Worm (Caenorhabditis elegans): ENCODE results near the gene F18A11.2.
A peak's percentile ranks its signal among the peaks of the same experiment; 100 is the strongest.

The F18A11.2 gene

ce11 chrII:13029290-13030050 is 2.0 kb upstream of the F18A11.2 start (continued):
- TF ChIP-seq F26F4.8 (GFP tag; conservative IDR thresholded peaks at IDR 0.05) (no peak), hif-1 (tag; optimal IDR thresholded peaks at IDR 0.05) (no peak), mxl-2 (GFP tag; conservative IDR thresholded peaks at IDR 0.05) (no peak), zfp-2 (tag; optimal IDR thresholded peaks at IDR 0.05) (no peak)

- TF ChIP-seq F44E2.7 (GFP tag; IDR thresholded peaks at IDR 0.05) (no peak), zip-11 (GFP tag; IDR thresholded peaks at IDR 0.05) (no peak), spr-3 (GFP tag; optimal IDR thresholded peaks at IDR 0.05) (no peak), ama-1 (optimal IDR thresholded peaks at IDR 0.05) (no peak), D1046.2 (GFP tag; IDR thresholded peaks at IDR 0.05) (no peak), rbr-2 (tag; optimal IDR thresholded peaks at IDR 0.05) (no peak), pqm-1 (tag; optimal IDR thresholded peaks at IDR 0.05) (no peak), arid-1 (GFP tag; conservative IDR thresholded peaks at IDR 0.05) (no peak), mes-2 (tag; optimal IDR thresholded peaks at IDR 0.05; ENCODE audit: poor library complexity, severe bottlenecking) (peak; percentile 5), egl-43 (GFP tag; IDR thresholded peaks at IDR 0.05) (0 out of 2 replicates have a peak, but pooled peaks have one; percentile 20), F10B5.3 (tag; optimal IDR thresholded peaks at IDR 0.05) (no peak), set-16 (GFP tag; IDR thresholded peaks at IDR 0.05) (peak; percentile 30; the same call in 1 of the 2 replicates), zag-1 (tag; optimal IDR thresholded peaks at IDR 0.05) (no peak)
Observed at ce11 chrII:13030051-13030437, 1.5 kb upstream of the F18A11.2 start.

- TF ChIP-seq mes-2 (tag; optimal IDR thresholded peaks at IDR 0.05; ENCODE audit: poor library complexity, severe bottlenecking) (peak; percentile 29), tra-1 (GFP tag; IDR thresholded peaks at IDR 0.05) (no peak), mxl-3 (GFP tag; optimal IDR thresholded peaks at IDR 0.05) (peak; percentile 83), hlh-30 (tag; optimal IDR thresholded peaks at IDR 0.05; ENCODE audit: insufficient read depth) (peak; percentile 57), daf-16 (GFP tag; optimal IDR thresholded peaks at IDR 0.05) (no peak), daf-16 (tag; optimal IDR thresholded peaks at IDR 0.05) (peak; percentile 3), hif-1 (tag; optimal IDR thresholded peaks at IDR 0.05) (peak in 1 of 2 experiments; percentile 49), ceh-62 (tag; optimal IDR thresholded peaks at IDR 0.05) (no peak), unc-62 (GFP tag; optimal IDR thresholded peaks at IDR 0.05 in 1 of 2) (peak in 1 of 2 experiments; percentile 21), unc-62 (tag; optimal IDR thresholded peaks at IDR 0.05) (no peak), lin-38 (GFP tag; IDR thresholded peaks at IDR 0.05) (peak; percentile 27; the same call in 1 of the 2 replicates), hlh-11 (tag; optimal IDR thresholded peaks at IDR 0.05) (peak; percentile 75), dve-1 (tag; optimal IDR thresholded peaks at IDR 0.05; ENCODE audit: insufficient read depth) (peak; percentile 67), ztf-11 (tag; optimal IDR thresholded peaks at IDR 0.05) (no peak), lir-3 (tag; optimal IDR thresholded peaks at IDR 0.05) (no peak), nhr-48 (tag; optimal IDR thresholded peaks at IDR 0.05) (peak; percentile 69), dpl-1 (GFP tag; optimal IDR thresholded peaks at IDR 0.05) (peak; percentile 40), hmg-1.1 (GFP tag; IDR thresholded peaks at IDR 0.05) (peak; percentile 35; the same call in 1 of the 2 replicates), nhr-6 (tag; optimal IDR thresholded peaks at IDR 0.05) (peak; percentile 40), nhr-28 (tag; optimal IDR thresholded peaks at IDR 0.05) (peak; percentile 66), aha-1 (tag) (peak; percentile 16), ceh-32 (tag; optimal IDR thresholded peaks at IDR 0.05; ENCODE audit: poor library complexity) (no peak), mep-1 (tag; optimal IDR thresholded peaks at IDR 0.05) (peak; percentile 75), Y48G9A.11 (GFP tag; IDR thresholded peaks at IDR 0.05) (no peak), egl-43 (GFP tag; IDR thresholded peaks at IDR 0.05) (no peak), lsy-2 (tag; optimal IDR thresholded peaks at IDR 0.05) (peak in 1 of 2 experiments; percentile 61), daf-8 (GFP tag; IDR thresholded peaks at IDR 0.05) (no peak), nhr-237 (tag; optimal IDR thresholded peaks at IDR 0.05) (no peak), mdl-1 (tag; optimal IDR thresholded peaks at IDR 0.05) (peak; percentile 39 to 64), nhr-25 (tag; optimal IDR thresholded peaks at IDR 0.05; ENCODE audit: borderline replicate concordance, insufficient read depth) (peak; percentile 82), rbr-2 (tag; optimal IDR thresholded peaks at IDR 0.05) (peak; percentile 55), ceh-44 (GFP tag; IDR thresholded peaks at IDR 0.05) (no peak)
Observed at ce11 chrII:13030567-13031188, 821 bp upstream of the F18A11.2 start.

Measured in whole organism, L4 larva.